Fruit fly (Drosophila melanogaster) whole organism, embryonic: Measurements from ENCODE around the gene Eh.

Experiments
- ATbp ChIP-seq: fragments of 200-800 bp; sonication (Bioruptor generic); optimal IDR thresholded peaks from 2 replicates; lab custom pipeline; 2017; ENCODE audit warnings: missing biosample characterization, mild to moderate bottlenecking, missing genetic modification characterization, missing genetic modification reagents
- Asciz ChIP-seq: fragments of 200-800 bp; sonication (Bioruptor generic); optimal IDR thresholded peaks from 2 replicates; lab custom pipeline; 2017; ENCODE audit warnings: missing biosample characterization, mild to moderate bottlenecking, missing genetic modification characterization, missing genetic modification reagents
- Blimp-1 ChIP-seq: fragments of 200-800 bp; sonication (Bioruptor generic); optimal IDR thresholded peaks from 3 replicates; lab custom pipeline; 2018; ENCODE audit warnings: missing biosample characterization, missing genetic modification characterization, mild to moderate bottlenecking, moderate library complexity, missing genetic modification reagents
- BtbVII ChIP-seq: fragments of 200-800 bp; sonication (Bioruptor generic); optimal IDR thresholded peaks from 3 replicates; lab custom pipeline; 2017; ENCODE audit warnings: missing biosample characterization, mild to moderate bottlenecking, missing genetic modification characterization
- CG10274 ChIP-seq: fragments of 200-800 bp; sonication (Bioruptor generic); optimal IDR thresholded peaks from 3 replicates; lab custom pipeline; 2017; ENCODE audit warnings: missing biosample characterization, mild to moderate bottlenecking, missing genetic modification characterization
- CG10654 ChIP-seq: fragments of 200-800 bp; sonication (Bioruptor generic); optimal IDR thresholded peaks from 2 replicates; lab custom pipeline; 2016; ENCODE audit warnings: missing biosample characterization, missing genetic modification characterization
- CG12391 ChIP-seq: fragments of 200-800 bp; sonication (Bioruptor generic); optimal IDR thresholded peaks from 3 replicates; lab custom pipeline; 2018; ENCODE audit warnings: missing biosample characterization, mild to moderate bottlenecking, missing genetic modification characterization, moderate library complexity
- CG13287 ChIP-seq: fragments of 200-800 bp; sonication (Bioruptor generic); IDR thresholded peaks from 2 replicates; pipeline ENCODE4 v1.3.6; 2022; ENCODE audit warnings: missing biosample characterization, missing genetic modification characterization; ENCODE audit not compliant: partially characterized antibody
- CG1602 ChIP-seq: fragments of 200-800 bp; sonication (Bioruptor generic); optimal IDR thresholded peaks from 3 replicates; lab custom pipeline; 2016; ENCODE audit warnings: missing biosample characterization, missing genetic modification characterization
- CG16863 ChIP-seq: fragments of 200-800 bp; sonication (Bioruptor generic); optimal IDR thresholded peaks from 3 replicates; lab custom pipeline; 2016; ENCODE audit warnings: missing biosample characterization, missing genetic modification characterization
- CG2875 ChIP-seq: fragments of 200-800 bp; sonication (Bioruptor generic); optimal IDR thresholded peaks from 2 replicates; lab custom pipeline; 2017; ENCODE audit warnings: missing biosample characterization, mild to moderate bottlenecking, missing genetic modification characterization, missing genetic modification reagents
- CG30020 ChIP-seq: fragments of 200-800 bp; optimal IDR thresholded peaks from 2 replicates; lab custom pipeline; 2019; ENCODE audit warnings: missing biosample characterization, mild to moderate bottlenecking, missing genetic modification characterization, moderate library complexity
- CG3281 ChIP-seq: fragments of 200-800 bp; sonication (Bioruptor generic); optimal IDR thresholded peaks from 3 replicates; lab custom pipeline; 2017; ENCODE audit warnings: missing biosample characterization, mild to moderate bottlenecking, missing genetic modification characterization
- CG3407 ChIP-seq: fragments of 200-800 bp; sonication (Bioruptor generic); optimal IDR thresholded peaks from 2 replicates; lab custom pipeline; 2018; ENCODE audit warnings: missing biosample characterization, mild to moderate bottlenecking, missing genetic modification characterization
- CG34422 ChIP-seq: fragments of 200-800 bp; sonication (Bioruptor generic); IDR thresholded peaks from 3 replicates; pipeline ENCODE4 v1.3.6; 2022; ENCODE audit warnings: missing biosample characterization, missing genetic modification characterization
- CG6254 ChIP-seq: fragments of 200-800 bp; sonication (Bioruptor generic); optimal IDR thresholded peaks from 3 replicates; lab custom pipeline; 2017; ENCODE audit warnings: mild to moderate bottlenecking, missing biosample characterization, missing genetic modification reagents, missing genetic modification characterization
- CG6791 ChIP-seq: fragments of 200-800 bp; sonication (Bioruptor generic); IDR thresholded peaks from 3 replicates; pipeline ENCODE4 v1.3.6; 2022; ENCODE audit warnings: missing biosample characterization, missing genetic modification characterization; ENCODE audit not compliant: partially characterized antibody
- CG7357 ChIP-seq: fragments of 200-800 bp; sonication (Bioruptor generic); IDR thresholded peaks from 3 replicates; pipeline ENCODE4 v1.3.6; 2022; ENCODE audit warnings: missing biosample characterization, missing genetic modification characterization
- CG7745 ChIP-seq: fragments of 200-800 bp; sonication (Bioruptor generic); optimal IDR thresholded peaks from 2 replicates; lab custom pipeline; 2018; ENCODE audit warnings: missing biosample characterization, mild to moderate bottlenecking, missing genetic modification characterization, moderate library complexity
- CG8281 ChIP-seq: fragments of 200-800 bp; sonication (Bioruptor generic); optimal IDR thresholded peaks from 2 replicates; lab custom pipeline; 2018; ENCODE audit warnings: missing biosample characterization, mild to moderate bottlenecking, missing genetic modification characterization, moderate library complexity
- CG8478 ChIP-seq: fragments of >200 bp; optimal IDR thresholded peaks from 2 replicates; lab custom pipeline; 2018
- Doc2 ChIP-seq: fragments of 200-800 bp; sonication (Bioruptor generic); IDR thresholded peaks from 2 replicates; pipeline ENCODE4 v1.3.6; 2022; ENCODE audit warnings: missing biosample characterization, missing genetic modification characterization
- Dref ChIP-seq: fragments of 200-800 bp; sonication (Bioruptor generic); IDR thresholded peaks from 2 replicates; pipeline ENCODE4 v1.3.6; 2022; ENCODE audit warnings: missing biosample characterization, missing genetic modification characterization
- Ets97D ChIP-seq: fragments of 200-800 bp; sonication (Bioruptor generic); optimal IDR thresholded peaks from 3 replicates; lab custom pipeline; 2016; ENCODE audit warnings: missing biosample characterization, missing genetic modification characterization
- HHEX ChIP-seq: fragments of 200-800 bp; sonication (Bioruptor generic); optimal IDR thresholded peaks from 3 replicates; lab custom pipeline; 2017; ENCODE audit warnings: missing biosample characterization, mild to moderate bottlenecking, missing genetic modification characterization, missing genetic modification reagents
- Hey ChIP-seq: fragments of 200-800 bp; sonication (Bioruptor generic); optimal IDR thresholded peaks from 3 replicates; lab custom pipeline; 2018; ENCODE audit warnings: missing biosample characterization, mild to moderate bottlenecking, missing genetic modification characterization
- HmgD ChIP-seq: fragments of 200-800 bp; sonication (Bioruptor generic); optimal IDR thresholded peaks from 3 replicates; lab custom pipeline; 2016; ENCODE audit warnings: missing biosample characterization, missing genetic modification characterization
- Mad ChIP-seq: fragments of 200-800 bp; sonication (Bioruptor generic); optimal IDR thresholded peaks from 2 replicates; lab custom pipeline; 2016; ENCODE audit warnings: missing biosample characterization, missing genetic modification characterization
- Max ChIP-seq: fragments of 200-800 bp; sonication (Bioruptor generic); optimal IDR thresholded peaks from 2 replicates; lab custom pipeline; 2016; ENCODE audit warnings: missing biosample characterization, mild to moderate bottlenecking, missing genetic modification characterization
- NC2α ChIP-seq: fragments of 200-800 bp; sonication (Bioruptor generic); optimal IDR thresholded peaks from 2 replicates; lab custom pipeline; 2016; ENCODE audit warnings: missing biosample characterization, missing genetic modification characterization
- Neu2 ChIP-seq: fragments of 200-800 bp; sonication (Bioruptor generic); optimal IDR thresholded peaks from 3 replicates; lab custom pipeline; 2016; ENCODE audit warnings: missing biosample characterization, missing genetic modification characterization, borderline replicate concordance
- Sox100B ChIP-seq: fragments of 200-800 bp; sonication (Bioruptor generic); optimal IDR thresholded peaks from 3 replicates; lab custom pipeline; 2018; ENCODE audit warnings: missing biosample characterization, mild to moderate bottlenecking, missing genetic modification characterization
- Ssrp ChIP-seq: fragments of 200-800 bp; sonication (Bioruptor generic); optimal IDR thresholded peaks from 2 replicates; lab custom pipeline; 2018; ENCODE audit warnings: missing biosample characterization, mild to moderate bottlenecking, missing genetic modification characterization, moderate library complexity
- Xbp1 ChIP-seq: fragments of 200-800 bp; sonication (Bioruptor generic); optimal IDR thresholded peaks from 3 replicates; lab custom pipeline; 2016; ENCODE audit warnings: missing biosample characterization, mild to moderate bottlenecking, missing genetic modification characterization
- az2 ChIP-seq: fragments of 200-800 bp; sonication (Bioruptor generic); optimal IDR thresholded peaks from 3 replicates; lab custom pipeline; 2016; ENCODE audit warnings: missing biosample characterization, missing genetic modification characterization
- bab2 ChIP-seq: fragments of 200-800 bp; sonication (Bioruptor generic); optimal IDR thresholded peaks from 2 replicates; lab custom pipeline; 2016; ENCODE audit warnings: missing biosample characterization, missing genetic modification characterization
- exex ChIP-seq: fragments of 200-800 bp; sonication (Bioruptor generic); optimal IDR thresholded peaks from 4 replicates; lab custom pipeline; 2018; ENCODE audit warnings: missing biosample characterization, mild to moderate bottlenecking, missing genetic modification characterization, moderate library complexity
- fd64A ChIP-seq: fragments of 200-800 bp; sonication (Bioruptor generic); optimal IDR thresholded peaks from 3 replicates; lab custom pipeline; 2018; ENCODE audit warnings: missing biosample characterization, mild to moderate bottlenecking, missing genetic modification characterization
- ftz-f1 ChIP-seq: fragments of 200-800 bp; sonication (Bioruptor generic); optimal IDR thresholded peaks from 2 replicates; lab custom pipeline; 2016; ENCODE audit warnings: missing biosample characterization, missing genetic modification characterization
- kah ChIP-seq: fragments of 200-800 bp; sonication (Bioruptor generic); optimal IDR thresholded peaks from 2 replicates; lab custom pipeline; 2018; ENCODE audit warnings: missing biosample characterization, mild to moderate bottlenecking, missing genetic modification characterization
- kay ChIP-seq: fragments of 200-800 bp; sonication (Bioruptor generic); optimal IDR thresholded peaks from 2 replicates; lab custom pipeline; 2016; ENCODE audit warnings: missing biosample characterization, missing genetic modification characterization
- nerfin-2 ChIP-seq: fragments of 200-800 bp; sonication (Bioruptor generic); IDR thresholded peaks from 2 replicates; pipeline ENCODE4 v1.3.6; 2022; ENCODE audit warnings: missing biosample characterization, missing genetic modification characterization; ENCODE audit not compliant: partially characterized antibody
- p53 ChIP-seq: fragments of 200-800 bp; sonication (Bioruptor generic); optimal IDR thresholded peaks from 2 replicates; lab custom pipeline; 2016; ENCODE audit warnings: missing biosample characterization, missing genetic modification characterization
- pho ChIP-seq: fragments of 200-800 bp; sonication (Bioruptor generic); optimal IDR thresholded peaks from 2 replicates; lab custom pipeline; 2016; ENCODE audit warnings: missing biosample characterization, missing genetic modification characterization
- salm ChIP-seq: fragments of 200-800 bp; sonication (Bioruptor generic); optimal IDR thresholded peaks from 2 replicates; lab custom pipeline; 2018; ENCODE audit warnings: missing biosample characterization, mild to moderate bottlenecking, missing genetic modification characterization
- schlank ChIP-seq: fragments of 200-800 bp; sonication (Bioruptor generic); optimal IDR thresholded peaks from 2 replicates; lab custom pipeline; 2018; ENCODE audit warnings: missing biosample characterization, mild to moderate bottlenecking, missing genetic modification characterization
- seq ChIP-seq: fragments of 200-800 bp; sonication (Bioruptor generic); IDR thresholded peaks from 2 replicates; pipeline ENCODE4 v1.3.6; 2022; ENCODE audit warnings: missing biosample characterization, missing genetic modification characterization
- sqz ChIP-seq: fragments of 200-800 bp; sonication (Bioruptor generic); optimal IDR thresholded peaks from 3 replicates; lab custom pipeline; 2018; ENCODE audit warnings: missing biosample characterization, mild to moderate bottlenecking, missing genetic modification characterization
- tll ChIP-seq, 2 experiments: fragments of 200-800 bp in 1 of 2; fragments of >200 bp in 1 of 2; sonication (Bioruptor generic) in 1 of 2; optimal IDR thresholded peaks; 2 replicates each; lab custom pipeline; 2017 to 2019; ENCODE audit warnings: missing biosample characterization in 2 of 2, missing genetic modification characterization in 2 of 2, mild to moderate bottlenecking in 1 of 2, moderate library complexity in 1 of 2
- yki ChIP-seq: fragments of >200 bp; optimal IDR thresholded peaks from 3 replicates; lab custom pipeline; 2018
- zen ChIP-seq: fragments of 200-800 bp; sonication (Bioruptor generic); optimal IDR thresholded peaks from 3 replicates; lab custom pipeline; 2018; ENCODE audit warnings: missing biosample characterization, mild to moderate bottlenecking, missing genetic modification characterization, moderate library complexity

Gene Eh

DNA sequence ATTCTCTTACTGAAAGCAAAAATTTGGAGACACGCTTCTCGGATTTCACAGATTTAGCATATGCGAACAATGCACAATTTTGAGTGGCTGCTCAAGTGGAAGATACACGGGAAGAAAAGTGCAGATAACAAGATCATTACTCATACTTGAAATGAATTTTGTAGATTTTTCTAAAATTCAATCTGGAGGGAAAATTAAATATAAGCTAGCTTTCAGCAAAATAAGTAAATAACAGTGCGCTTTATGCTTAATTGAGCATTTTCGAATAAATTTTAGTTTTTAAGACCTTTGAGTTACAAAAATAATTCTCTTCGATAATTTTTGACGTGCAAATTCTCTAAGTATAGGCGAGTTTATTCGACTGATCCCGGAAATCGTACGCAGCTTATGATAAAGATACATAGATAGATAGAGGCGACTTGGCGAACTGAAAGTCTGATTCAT, 48.0 kb downstream of the Eh start (continued):
- peak; percentile 48 for TF ChIP-seq CG10654 (GFP tag; lab: Kevin White, UChicago)
- no peak for TF ChIP-seq az2 (GFP tag; lab: Kevin White, UChicago)
- no peak for TF ChIP-seq nerfin-2 (GFP tag; lab: Robert Waterston, UW)
- TF ChIP-seq CG8478 (lab: Kevin White, UChicago) = no peak
- TF ChIP-seq p53 (GFP tag; lab: Kevin White, UChicago) = peak; percentile 2
- TF ChIP-seq HmgD (GFP tag; lab: Kevin White, UChicago) = no peak
- TF ChIP-seq zen (tag; lab: Kevin White, UChicago) = peak; percentile 51
- TF ChIP-seq seq (GFP tag; lab: Robert Waterston, UW) = no peak
- TF ChIP-seq CG2875 (GFP tag; lab: Kevin White, UChicago) = no peak
- peak; percentile 57 for TF ChIP-seq Sox100B (GFP tag; lab: Kevin White, UChicago)
- TF ChIP-seq CG8281 (tag; lab: Kevin White, UChicago) = peak; percentile 3
- TF ChIP-seq CG13287 (GFP tag; lab: Robert Waterston, UW) = no peak
- peak; percentile 65 for TF ChIP-seq CG3281 (GFP tag; lab: Kevin White, UChicago)
- TF ChIP-seq CG6791 (GFP tag; lab: Robert Waterston, UW) = no peak
- TF ChIP-seq salm (tag; lab: Kevin White, UChicago) = no peak
- TF ChIP-seq Doc2 (GFP tag; lab: Robert Waterston, UW) = no peak
- TF ChIP-seq CG7357 (GFP tag; lab: Robert Waterston, UW) = no peak
- TF ChIP-seq schlank (tag; lab: Kevin White, UChicago) = no peak
- TF ChIP-seq BtbVII (GFP tag; lab: Kevin White, UChicago) = no peak
- peak; percentile 69 for TF ChIP-seq Blimp-1
- TF ChIP-seq CG6254 (GFP tag; lab: Kevin White, UChicago) = no peak
- TF ChIP-seq Neu2 (GFP tag; lab: Kevin White, UChicago) = no peak
- no peak for TF ChIP-seq pho (GFP tag; lab: Kevin White, UChicago)
- no peak for TF ChIP-seq Ets97D (GFP tag; lab: Kevin White, UChicago)
- TF ChIP-seq sqz (GFP tag; lab: Kevin White, UChicago) = no peak
- TF ChIP-seq CG30020 (tag; lab: Kevin White, UChicago) = no peak
- peak; percentile 24; the same call in 1 of the 3 replicates for TF ChIP-seq CG34422 (GFP tag; lab: Robert Waterston, UW)

DNA sequence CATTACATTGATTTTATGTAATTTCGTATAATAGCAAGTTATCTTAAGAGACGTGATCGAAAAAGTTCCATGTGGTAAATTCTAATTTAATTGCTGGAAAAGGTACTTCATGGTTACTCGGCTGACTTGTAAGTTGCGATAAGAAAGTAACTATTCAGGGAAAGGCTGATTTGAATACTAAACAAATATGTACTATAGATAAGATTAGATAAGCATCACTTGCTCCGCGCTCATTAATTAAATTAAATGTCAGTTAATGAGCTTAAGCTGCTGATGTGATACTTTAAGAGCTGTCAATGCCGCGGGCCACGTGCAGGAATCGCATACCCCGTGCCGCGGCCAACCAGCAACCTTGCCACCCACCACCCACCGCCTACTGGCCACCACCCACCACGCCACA, 48.6 kb downstream of the Eh start:
- TF ChIP-seq Hey = peak; percentile 17
- peak; percentile 60 for TF ChIP-seq exex (tag; lab: Kevin White, UChicago)
- TF ChIP-seq Dref = no peak
- TF ChIP-seq Mad (GFP tag; lab: Kevin White, UChicago) = no peak
- no peak for TF ChIP-seq yki (lab: Kevin White, UChicago)
- TF ChIP-seq kay = no peak
- TF ChIP-seq CG1602 (GFP tag; lab: Kevin White, UChicago) = no peak
- TF ChIP-seq Xbp1 (GFP tag; lab: Kevin White, UChicago) = no peak
- TF ChIP-seq CG12391 (tag; lab: Kevin White, UChicago) = no peak
- no peak for TF ChIP-seq HHEX
- TF ChIP-seq CG10274 (GFP tag; lab: Kevin White, UChicago) = no peak
- no peak for TF ChIP-seq NC2α (GFP tag; lab: Kevin White, UChicago)
- peak; percentile 11 for TF ChIP-seq ATbp (GFP tag; lab: Kevin White, UChicago)
- no peak for TF ChIP-seq tll (GFP tag; optimal IDR thresholded peaks at IDR 0.05; lab: Kevin White, UChicago)
- TF ChIP-seq CG16863 (GFP tag; lab: Kevin White, UChicago) = no peak
- TF ChIP-seq Asciz (GFP tag; lab: Kevin White, UChicago) = peak; percentile 30
- no peak for TF ChIP-seq kah (GFP tag; lab: Kevin White, UChicago)
- no peak for TF ChIP-seq Max (GFP tag; lab: Kevin White, UChicago)
- peak; percentile 65 for TF ChIP-seq CG7745 (tag; lab: Kevin White, UChicago)
- no peak for TF ChIP-seq CG3407 (GFP tag; lab: Kevin White, UChicago)
- peak; percentile 5 for TF ChIP-seq ftz-f1 (GFP tag; lab: Kevin White, UChicago)
- no peak for TF ChIP-seq Ssrp (tag; lab: Kevin White, UChicago)
- TF ChIP-seq bab2 = no peak
- peak; percentile 9 for TF ChIP-seq fd64A (GFP tag; lab: Kevin White, UChicago)
